Fruit fly (Drosophila melanogaster) whole organism, embryonic: ENCODE results near the gene CG43658.
A peak's percentile ranks its signal among the peaks of the same experiment; 100 is the strongest.

Experiments used
- Awh ChIP-seq: fragments of 200-800 bp; sonication (Bioruptor generic); IDR thresholded peaks from 2 replicates; pipeline ENCODE4, ENCODE4 v1.3.6; 2022; ENCODE audit warnings: missing biosample characterization, missing genetic modification characterization
- Bdp1 ChIP-seq: fragments of 200-800 bp; sonication (Bioruptor generic); optimal IDR thresholded peaks from 3 replicates; lab custom pipeline; 2016; ENCODE audit warnings: missing biosample characterization, missing genetic modification characterization
- CG10274 ChIP-seq: fragments of 200-800 bp; sonication (Bioruptor generic); optimal IDR thresholded peaks from 3 replicates; lab custom pipeline; 2017; ENCODE audit warnings: missing biosample characterization, mild to moderate bottlenecking, missing genetic modification characterization
- CG10959 ChIP-seq: fragments of 200-800 bp; sonication (Bioruptor generic); IDR thresholded peaks from 2 replicates; pipeline ENCODE4 v1.3.6; 2022; ENCODE audit warnings: missing biosample characterization, missing genetic modification characterization
- CG12104 ChIP-seq: fragments of 200-800 bp; sonication (Bioruptor generic); optimal IDR thresholded peaks from 3 replicates; lab custom pipeline; 2016; ENCODE audit warnings: missing biosample characterization, missing genetic modification characterization
- CG13287 ChIP-seq: fragments of 200-800 bp; sonication (Bioruptor generic); IDR thresholded peaks from 2 replicates; pipeline ENCODE4 v1.3.6; 2022; ENCODE audit warnings: missing biosample characterization, missing genetic modification characterization; ENCODE audit not compliant: partially characterized antibody
- CG13894 ChIP-seq: fragments of 200-800 bp; sonication (Bioruptor generic); optimal IDR thresholded peaks from 3 replicates; lab custom pipeline; 2018; ENCODE audit warnings: missing biosample characterization, mild to moderate bottlenecking, missing genetic modification characterization, moderate library complexity
- CG15073 ChIP-seq: fragments of 200-800 bp; sonication (Bioruptor generic); optimal IDR thresholded peaks from 2 replicates; lab custom pipeline; 2016; ENCODE audit warnings: missing biosample characterization, missing genetic modification characterization
- CG17328 ChIP-seq: fragments of 200-800 bp; sonication (Bioruptor generic); IDR thresholded peaks from 2 replicates; pipeline ENCODE4 v1.3.6; 2022; ENCODE audit warnings: missing biosample characterization, missing genetic modification characterization
- CG17361 ChIP-seq: fragments of 200-800 bp; sonication (Bioruptor generic); IDR thresholded peaks from 3 replicates; pipeline ENCODE4 v1.3.6; 2022; ENCODE audit warnings: missing biosample characterization, missing genetic modification characterization
- CG2712 ChIP-seq: fragments of 200-800 bp; optimal IDR thresholded peaks from 3 replicates; lab custom pipeline; 2019; ENCODE audit warnings: missing biosample characterization, mild to moderate bottlenecking, missing genetic modification characterization, moderate library complexity
- CG3065 ChIP-seq: fragments of 200-800 bp; sonication (Bioruptor generic); optimal IDR thresholded peaks from 2 replicates; lab custom pipeline; 2016; ENCODE audit warnings: missing biosample characterization, missing genetic modification characterization
- CG31365 ChIP-seq: fragments of 200-800 bp; sonication (Bioruptor generic); optimal IDR thresholded peaks from 2 replicates; lab custom pipeline; 2018; ENCODE audit warnings: missing biosample characterization, mild to moderate bottlenecking, missing genetic modification characterization
- CG31388 ChIP-seq: fragments of 200-800 bp; sonication (Bioruptor generic); optimal IDR thresholded peaks from 2 replicates; lab custom pipeline; 2016; ENCODE audit warnings: missing biosample characterization, missing genetic modification characterization
- CG3407 ChIP-seq: fragments of 200-800 bp; sonication (Bioruptor generic); optimal IDR thresholded peaks from 2 replicates; lab custom pipeline; 2018; ENCODE audit warnings: missing biosample characterization, mild to moderate bottlenecking, missing genetic modification characterization
- CG3995 ChIP-seq: fragments of 200-800 bp; sonication (Bioruptor generic); optimal IDR thresholded peaks from 3 replicates; lab custom pipeline; 2016; ENCODE audit warnings: missing biosample characterization, missing genetic modification characterization
- CG42726 ChIP-seq: fragments of 200-800 bp; sonication (Bioruptor generic); IDR thresholded peaks from 2 replicates; pipeline ENCODE4 v1.3.6; 2022; ENCODE audit warnings: missing biosample characterization, missing genetic modification characterization; ENCODE audit not compliant: partially characterized antibody
- CG4854 ChIP-seq: fragments of 200-800 bp; sonication (Bioruptor generic); optimal IDR thresholded peaks from 2 replicates; lab custom pipeline; 2016; ENCODE audit warnings: missing biosample characterization, missing genetic modification characterization, inconsistent platforms
- CG6689 ChIP-seq: fragments of 200-800 bp; sonication (Bioruptor generic); IDR thresholded peaks from 2 replicates; pipeline ENCODE4 v1.3.6; 2022; ENCODE audit warnings: missing biosample characterization, missing genetic modification characterization
- CG7271 ChIP-seq: fragments of 200-800 bp; sonication (Bioruptor generic); optimal IDR thresholded peaks from 2 replicates; lab custom pipeline; 2018; ENCODE audit warnings: missing biosample characterization, mild to moderate bottlenecking, missing genetic modification characterization, moderate library complexity
- CG7786 ChIP-seq: fragments of 200-800 bp; sonication (Bioruptor generic); optimal IDR thresholded peaks from 2 replicates; lab custom pipeline; 2016; ENCODE audit warnings: missing biosample characterization, missing genetic modification characterization
- CG7963 ChIP-seq: fragments of 200-800 bp; sonication (Bioruptor generic); IDR thresholded peaks from 3 replicates; pipeline ENCODE4 v1.3.6; 2022; ENCODE audit warnings: missing biosample characterization, missing genetic modification characterization; ENCODE audit not compliant: partially characterized antibody
- Camta ChIP-seq: fragments of 200-800 bp; sonication (Bioruptor generic); optimal IDR thresholded peaks from 2 replicates; lab custom pipeline; 2016; ENCODE audit warnings: missing biosample characterization, missing genetic modification characterization
- Dll ChIP-seq: fragments of 200-800 bp; sonication (Bioruptor generic); IDR thresholded peaks from 4 replicates; pipeline ENCODE4 v1.3.6; 2022; ENCODE audit warnings: missing biosample characterization, missing genetic modification characterization; ENCODE audit not compliant: partially characterized antibody
- Fer3 ChIP-seq: fragments of 200-800 bp; sonication (Bioruptor generic); optimal IDR thresholded peaks from 2 replicates; lab custom pipeline; 2018; ENCODE audit warnings: missing biosample characterization, mild to moderate bottlenecking, missing genetic modification characterization, moderate library complexity
- HHEX ChIP-seq: fragments of 200-800 bp; sonication (Bioruptor generic); optimal IDR thresholded peaks from 3 replicates; lab custom pipeline; 2017; ENCODE audit warnings: missing biosample characterization, mild to moderate bottlenecking, missing genetic modification characterization, missing genetic modification reagents
- HLHmδ ChIP-seq: fragments of 200-800 bp; sonication (Bioruptor generic); optimal IDR thresholded peaks from 2 replicates; lab custom pipeline; 2018; ENCODE audit warnings: missing biosample characterization, mild to moderate bottlenecking, missing genetic modification characterization, moderate library complexity
- Hey ChIP-seq: fragments of 200-800 bp; sonication (Bioruptor generic); optimal IDR thresholded peaks from 3 replicates; lab custom pipeline; 2018; ENCODE audit warnings: missing biosample characterization, mild to moderate bottlenecking, missing genetic modification characterization
- Neu2 ChIP-seq: fragments of 200-800 bp; sonication (Bioruptor generic); optimal IDR thresholded peaks from 3 replicates; lab custom pipeline; 2016; ENCODE audit warnings: missing biosample characterization, missing genetic modification characterization, borderline replicate concordance
- Opbp ChIP-seq: fragments of 200-800 bp; sonication (Bioruptor generic); IDR thresholded peaks from 3 replicates; pipeline ENCODE4 v1.3.6; 2022; ENCODE audit warnings: missing biosample characterization, missing genetic modification characterization; ENCODE audit not compliant: partially characterized antibody
- Ssrp ChIP-seq: fragments of 200-800 bp; sonication (Bioruptor generic); optimal IDR thresholded peaks from 2 replicates; lab custom pipeline; 2018; ENCODE audit warnings: missing biosample characterization, mild to moderate bottlenecking, missing genetic modification characterization, moderate library complexity
- Tbp ChIP-seq: fragments of >200 bp; optimal IDR thresholded peaks from 2 replicates; lab custom pipeline; 2018; ENCODE audit warnings: missing biosample characterization, missing genetic modification characterization
- ap ChIP-seq: fragments of 200-800 bp; sonication (Bioruptor generic); IDR thresholded peaks from 2 replicates; pipeline ENCODE4 v1.3.6; 2022; ENCODE audit warnings: missing biosample characterization, missing genetic modification characterization
- ato ChIP-seq: fragments of 200-800 bp; sonication (Bioruptor generic); IDR thresholded peaks from 2 replicates; pipeline ENCODE4 v1.3.6; 2022; ENCODE audit warnings: missing biosample characterization, missing genetic modification characterization; ENCODE audit not compliant: partially characterized antibody
- az2 ChIP-seq: fragments of 200-800 bp; sonication (Bioruptor generic); optimal IDR thresholded peaks from 3 replicates; lab custom pipeline; 2016; ENCODE audit warnings: missing biosample characterization, missing genetic modification characterization
- bowl ChIP-seq: fragments of 200-800 bp; sonication (Bioruptor generic); IDR thresholded peaks from 2 replicates; pipeline ENCODE4 v1.3.6; 2022; ENCODE audit warnings: missing biosample characterization, missing genetic modification characterization
- disco-r ChIP-seq: fragments of 200-800 bp; sonication (Bioruptor generic); optimal IDR thresholded peaks from 2 replicates; lab custom pipeline; 2016; ENCODE audit warnings: missing biosample characterization, missing genetic modification characterization
- dpn ChIP-seq, 2 experiments: fragments of 200-800 bp; sonication (Bioruptor generic); optimal IDR thresholded peaks; 3 replicates each; lab custom pipeline; 2016; ENCODE audit warnings: missing biosample characterization in 2 of 2, missing genetic modification characterization in 2 of 2
- ftz-f1 ChIP-seq: fragments of 200-800 bp; sonication (Bioruptor generic); optimal IDR thresholded peaks from 2 replicates; lab custom pipeline; 2016; ENCODE audit warnings: missing biosample characterization, missing genetic modification characterization
- h ChIP-seq: fragments of >200 bp; optimal IDR thresholded peaks from 2 replicates; lab custom pipeline; 2017
- insv ChIP-seq, 2 experiments: fragments of 200-800 bp; sonication (Bioruptor generic); optimal IDR thresholded peaks; 3 replicates each; lab custom pipeline; 2016 to 2018; ENCODE audit warnings: missing biosample characterization in 2 of 2, missing genetic modification characterization in 2 of 2
- ken ChIP-seq: fragments of 200-800 bp; sonication (Bioruptor generic); IDR thresholded peaks from 3 replicates; pipeline ENCODE4 v1.3.6; 2022; ENCODE audit warnings: missing biosample characterization, missing genetic modification characterization
- lmd ChIP-seq: fragments of 200-800 bp; sonication (Bioruptor generic); IDR thresholded peaks from 2 replicates; pipeline ENCODE4 v1.3.6; 2022; ENCODE audit warnings: missing biosample characterization, missing genetic modification characterization
- mam ChIP-seq: fragments of 200-800 bp; sonication (Bioruptor generic); optimal IDR thresholded peaks from 3 replicates; lab custom pipeline; 2016; ENCODE audit warnings: missing biosample characterization, missing genetic modification characterization
- pum ChIP-seq: fragments of 200-800 bp; sonication (Bioruptor generic); optimal IDR thresholded peaks from 2 replicates; lab custom pipeline; 2016; ENCODE audit warnings: missing biosample characterization, missing genetic modification characterization
- pzg ChIP-seq: fragments of 200-800 bp; sonication (Bioruptor generic); optimal IDR thresholded peaks from 3 replicates; lab custom pipeline; 2018; ENCODE audit warnings: missing biosample characterization, mild to moderate bottlenecking, missing genetic modification characterization, moderate library complexity
- scrt ChIP-seq: fragments of 200-800 bp; sonication (Bioruptor generic); optimal IDR thresholded peaks from 2 replicates; lab custom pipeline; 2018; ENCODE audit warnings: missing biosample characterization, mild to moderate bottlenecking, missing genetic modification characterization, moderate library complexity
- shn ChIP-seq: fragments of 200-800 bp; sonication (Bioruptor generic); optimal IDR thresholded peaks from 3 replicates; lab custom pipeline; 2016; ENCODE audit warnings: missing biosample characterization, missing genetic modification characterization
- sima ChIP-seq: fragments of 200-800 bp; sonication (Bioruptor generic); optimal IDR thresholded peaks from 2 replicates; lab custom pipeline; 2016; ENCODE audit warnings: missing biosample characterization, missing genetic modification characterization
- sisA ChIP-seq: fragments of 200-800 bp; sonication (Bioruptor generic); IDR thresholded peaks from 2 replicates; pipeline ENCODE4 v1.3.6; 2022; ENCODE audit warnings: missing biosample characterization, missing genetic modification characterization
- slou ChIP-seq: fragments of 200-800 bp; sonication (Bioruptor generic); optimal IDR thresholded peaks from 3 replicates; lab custom pipeline; 2016; ENCODE audit warnings: missing biosample characterization, missing genetic modification characterization
- trem ChIP-seq: fragments of 200-800 bp; optimal IDR thresholded peaks from 3 replicates; lab custom pipeline; 2019; ENCODE audit warnings: missing biosample characterization, mild to moderate bottlenecking, missing genetic modification characterization, moderate library complexity

CG43658 gene

dm6 chrX:17508906-17509305 lies 52.1 kb downstream of the CG43658 start (continued):
- no peak for TF ChIP-seq ato (GFP tag; lab: Robert Waterston, UW)
- TF ChIP-seq lmd (GFP tag; lab: Robert Waterston, UW): peak; percentile 64
- peak; percentile 62 for TF ChIP-seq Ssrp (tag; lab: Kevin White, UChicago)
- TF ChIP-seq pzg (GFP tag; lab: Kevin White, UChicago): no peak
- TF ChIP-seq CG3407 (GFP tag; lab: Kevin White, UChicago): peak; percentile 66
- TF ChIP-seq CG10274 (GFP tag; lab: Kevin White, UChicago): no peak
- no peak for TF ChIP-seq insv (GFP tag; optimal IDR thresholded peaks at IDR 0.05; lab: Kevin White, UChicago)
- TF ChIP-seq CG31388 (GFP tag; lab: Kevin White, UChicago): no peak
- TF ChIP-seq shn: peak; percentile 39
- no peak for TF ChIP-seq bowl (GFP tag; lab: Robert Waterston, UW)
- TF ChIP-seq disco-r (GFP tag; lab: Kevin White, UChicago): peak; percentile 30
- no peak for TF ChIP-seq slou (GFP tag; lab: Kevin White, UChicago)
- TF ChIP-seq Bdp1 (GFP tag; lab: Kevin White, UChicago): peak; percentile 3
- no peak for TF ChIP-seq Dll (GFP tag; lab: Robert Waterston, UW)
- TF ChIP-seq CG10959: peak; percentile 58
- no peak for TF ChIP-seq Fer3
- peak; percentile 77 for TF ChIP-seq CG2712 (tag; lab: Kevin White, UChicago)
- TF ChIP-seq ftz-f1 (GFP tag; lab: Kevin White, UChicago): no peak
- no peak for TF ChIP-seq CG13287
- TF ChIP-seq CG7786 (GFP tag; lab: Kevin White, UChicago): peak; percentile 10
- no peak for TF ChIP-seq Camta
- TF ChIP-seq Opbp (GFP tag; lab: Robert Waterston, UW): no peak
- no peak for TF ChIP-seq CG31365
- TF ChIP-seq Neu2 (GFP tag; lab: Kevin White, UChicago): no peak
- peak; percentile 63 for TF ChIP-seq CG7271 (tag; lab: Kevin White, UChicago)
- no peak for TF ChIP-seq CG42726 (GFP tag; lab: Robert Waterston, UW)
- TF ChIP-seq CG6689: peak; percentile 60
- TF ChIP-seq trem (tag; lab: Kevin White, UChicago): peak; percentile 45
- peak; percentile 58 for TF ChIP-seq ap
- TF ChIP-seq scrt (GFP tag; lab: Kevin White, UChicago): peak; percentile 40
- TF ChIP-seq Awh: peak; percentile 59; the same call in 1 of the 2 replicates
- peak; percentile 69 for TF ChIP-seq CG17361 (GFP tag; lab: Robert Waterston, UW)
- peak; percentile 74 for TF ChIP-seq sisA
- no peak for TF ChIP-seq CG7963 (GFP tag; lab: Robert Waterston, UW)
- TF ChIP-seq Tbp (GFP tag; lab: Kevin White, UChicago): no peak
- no peak for TF ChIP-seq Hey
- TF ChIP-seq dpn (GFP tag; optimal IDR thresholded peaks at IDR 0.05; lab: Kevin White, UChicago): peak in 1 of 2 experiments; percentile 60
- TF ChIP-seq CG17328 (GFP tag; lab: Robert Waterston, UW): peak; percentile 74
- TF ChIP-seq pum (GFP tag; lab: Kevin White, UChicago): peak; percentile 5
- no peak for TF ChIP-seq CG3065 (GFP tag; lab: Kevin White, UChicago)
- peak; percentile 55; the same call in 2 of the 3 replicates for TF ChIP-seq ken (GFP tag; lab: Robert Waterston, UW)
- TF ChIP-seq mam: peak; percentile 1
- TF ChIP-seq az2 (GFP tag; lab: Kevin White, UChicago): peak; percentile 60
- TF ChIP-seq CG3995 (GFP tag; lab: Kevin White, UChicago): no peak
- no peak for TF ChIP-seq h (lab: Kevin White, UChicago)
- TF ChIP-seq CG13894: no peak
- peak; percentile 3 for TF ChIP-seq CG4854 (GFP tag; lab: Kevin White, UChicago)
- TF ChIP-seq HLHmδ: no peak
- no peak for TF ChIP-seq HHEX (GFP tag; lab: Kevin White, UChicago)
- peak; percentile 96 for TF ChIP-seq CG15073
- TF ChIP-seq CG12104 (GFP tag; lab: Kevin White, UChicago): no peak
- TF ChIP-seq sima (GFP tag; lab: Kevin White, UChicago): no peak
